Fruit fly (Drosophila melanogaster): Measurements from ENCODE around the gene Pgant35A.

Gene Pgant35A

dm6 chr2L:14358780-14359462 is at the start of gene Pgant35A:
TSS of gene Pgant35A (plus strand) at chr2L:14359252.
- no peak for TF ChIP-seq rn (GFP tag; IDR thresholded peaks at IDR 0.05)
- peak; percentile 45; the same call in 1 of the 2 replicates for TF ChIP-seq CG12605 (GFP tag; IDR thresholded peaks at IDR 0.05)
- peak; percentile 45 for TF ChIP-seq D1 (tag; optimal IDR thresholded peaks at IDR 0.05)
- peak; percentile 12 for TF ChIP-seq CG8159 (tag; optimal IDR thresholded peaks at IDR 0.05)
- no peak for TF ChIP-seq CG4496 (GFP tag; IDR thresholded peaks at IDR 0.05)
- no peak for TF ChIP-seq CG17806 (tag; optimal IDR thresholded peaks at IDR 0.05)
- peak; percentile 3 for TF ChIP-seq CG9948 (tag; optimal IDR thresholded peaks at IDR 0.05)
- 0 out of 2 replicates have a peak, but pooled peaks have one; percentile 5 for TF ChIP-seq Ets98B (GFP tag; IDR thresholded peaks at IDR 0.05)
- peak; percentile 3 for TF ChIP-seq CG15710 (tag; optimal IDR thresholded peaks at IDR 0.05)
- no peak for TF ChIP-seq CG34367 (tag; optimal IDR thresholded peaks at IDR 0.05)
- TF ChIP-seq Pif1A (GFP tag; optimal IDR thresholded peaks at IDR 0.05): no peak
- no peak for TF ChIP-seq fd96Ca (GFP tag; IDR thresholded peaks at IDR 0.05)
- no peak for TF ChIP-seq Pif1B (GFP tag; optimal IDR thresholded peaks at IDR 0.05)
- TF ChIP-seq gl (tag; optimal IDR thresholded peaks at IDR 0.05): no peak

dm6 chr2L:14316704-14317103 is 42.3 kb upstream of the Pgant35A start:
- TF ChIP-seq CG14655 (GFP tag; optimal IDR thresholded peaks at IDR 0.05): no peak
- TF ChIP-seq CG4496 (GFP tag; IDR thresholded peaks at IDR 0.05): no peak
- TF ChIP-seq CG12605 (GFP tag; IDR thresholded peaks at IDR 0.05): no peak
- no peak for TF ChIP-seq Pif1B (GFP tag; optimal IDR thresholded peaks at IDR 0.05)
- TF ChIP-seq Ets98B (GFP tag; IDR thresholded peaks at IDR 0.05): no peak

dm6 chr2L:14317992-14318391 is 41.1 kb upstream of the Pgant35A start:
- TF ChIP-seq CG12605 (GFP tag; IDR thresholded peaks at IDR 0.05) (no peak), CG8159 (tag; optimal IDR thresholded peaks at IDR 0.05) (no peak), Pif1A (GFP tag; optimal IDR thresholded peaks at IDR 0.05) (no peak), CG13204 (GFP tag; optimal IDR thresholded peaks at IDR 0.05) (no peak), D1 (tag; optimal IDR thresholded peaks at IDR 0.05) (no peak), Snoo (tag; optimal IDR thresholded peaks at IDR 0.05) (no peak), CG34367 (tag; optimal IDR thresholded peaks at IDR 0.05) (no peak), CG9948 (tag; optimal IDR thresholded peaks at IDR 0.05) (no peak), CG17806 (tag; optimal IDR thresholded peaks at IDR 0.05) (no peak), CG10348 (GFP tag; IDR thresholded peaks at IDR 0.05) (no peak), EcR (GFP tag; optimal IDR thresholded peaks at IDR 0.05) (no peak), CG15710 (tag; optimal IDR thresholded peaks at IDR 0.05) (no peak), CG8301 (tag; optimal IDR thresholded peaks at IDR 0.05) (no peak), gl (tag; optimal IDR thresholded peaks at IDR 0.05) (no peak), Ets98B (GFP tag; IDR thresholded peaks at IDR 0.05) (no peak)

dm6 chr2L:14318600-14318999 is 40.5 kb upstream of the Pgant35A start:
- TF ChIP-seq Pif1A (GFP tag; optimal IDR thresholded peaks at IDR 0.05): no peak
- peak; percentile 78 for TF ChIP-seq CG4496 (GFP tag; IDR thresholded peaks at IDR 0.05)
- no peak for TF ChIP-seq fd96Ca (GFP tag; IDR thresholded peaks at IDR 0.05)
- TF ChIP-seq CG32121 (GFP tag; IDR thresholded peaks at IDR 0.05): peak; percentile 75
- TF ChIP-seq CG12605 (GFP tag; IDR thresholded peaks at IDR 0.05): peak; percentile 27; the same call in 1 of the 2 replicates
- TF ChIP-seq Ets98B (GFP tag; IDR thresholded peaks at IDR 0.05): peak; percentile 79

dm6 chr2L:14319005-14319404 is 40.0 kb upstream of the Pgant35A start:
- TF ChIP-seq Snoo (tag; optimal IDR thresholded peaks at IDR 0.05) (no peak), Pif1B (GFP tag; optimal IDR thresholded peaks at IDR 0.05) (no peak), CG10348 (GFP tag; IDR thresholded peaks at IDR 0.05) (no peak), CG12605 (GFP tag; IDR thresholded peaks at IDR 0.05) (no peak), EcR (GFP tag; optimal IDR thresholded peaks at IDR 0.05) (no peak), Ets98B (GFP tag; IDR thresholded peaks at IDR 0.05) (no peak; the same call in 1 of the 2 replicates), CG13204 (GFP tag; optimal IDR thresholded peaks at IDR 0.05) (no peak), CG8159 (tag; optimal IDR thresholded peaks at IDR 0.05) (no peak), CG14655 (GFP tag; optimal IDR thresholded peaks at IDR 0.05) (no peak), fd96Ca (GFP tag; IDR thresholded peaks at IDR 0.05) (no peak), D1 (tag; optimal IDR thresholded peaks at IDR 0.05) (no peak), gl (tag; optimal IDR thresholded peaks at IDR 0.05) (no peak), CG32121 (GFP tag; IDR thresholded peaks at IDR 0.05) (no peak), rn (GFP tag; IDR thresholded peaks at IDR 0.05) (no peak), Pif1A (GFP tag; optimal IDR thresholded peaks at IDR 0.05) (no peak), CG4496 (GFP tag; IDR thresholded peaks at IDR 0.05) (no peak), CG8301 (tag; optimal IDR thresholded peaks at IDR 0.05) (no peak), CG9948 (tag; optimal IDR thresholded peaks at IDR 0.05) (no peak), CG34367 (tag; optimal IDR thresholded peaks at IDR 0.05) (no peak)

dm6 chr2L:14333965-14334364 is 25.1 kb upstream of the Pgant35A start, which contains the start of gene CG33090:
TSS of gene CG33090 (plus strand) at chr2L:14334158.
- 0 out of 3 replicates have a peak, but pooled peaks have one; percentile 38 for TF ChIP-seq CG4496 (GFP tag; IDR thresholded peaks at IDR 0.05)
- no peak for TF ChIP-seq Ets98B (GFP tag; IDR thresholded peaks at IDR 0.05)

Data from whole organism, pupa.